Worm (Caenorhabditis elegans) whole organism, L1 larva: Measurements from ENCODE around the gene nlp-61.

Experiments used
- ceh-82 ChIP-seq, 3 experiments: fragments of 150-350 bp in 1 of 3; sonication (generic microtip) in 2 of 3; optimal IDR thresholded peaks; 2 replicates each; lab custom pipeline; 2014 to 2017; ENCODE audit warnings: missing biosample characterization in 3 of 3, missing genetic modification characterization in 3 of 3
- elt-3 ChIP-seq, 6 experiments: fragments of 150-350 bp in 1 of 6; sonication (generic microtip); optimal IDR thresholded peaks; 2 replicates each; lab custom pipeline; 2017 to 2018; ENCODE audit warnings: missing biosample characterization in 6 of 6, missing genetic modification characterization in 6 of 6, inconsistent platforms in 1 of 6
- fos-1 ChIP-seq: fragments of 150-350 bp; optimal IDR thresholded peaks from 2 replicates; lab custom pipeline; 2014; ENCODE audit warnings: missing biosample characterization, missing genetic modification characterization
- nhr-77 ChIP-seq: fragments of 150-350 bp; optimal IDR thresholded peaks from 2 replicates; lab custom pipeline; 2014; ENCODE audit warnings: missing biosample characterization, missing genetic modification characterization
- sptf-1 ChIP-seq: fragments of 150-350 bp; optimal IDR thresholded peaks from 2 replicates; lab custom pipeline; 2014; ENCODE audit warnings: missing biosample characterization, missing genetic modification characterization

DNA sequence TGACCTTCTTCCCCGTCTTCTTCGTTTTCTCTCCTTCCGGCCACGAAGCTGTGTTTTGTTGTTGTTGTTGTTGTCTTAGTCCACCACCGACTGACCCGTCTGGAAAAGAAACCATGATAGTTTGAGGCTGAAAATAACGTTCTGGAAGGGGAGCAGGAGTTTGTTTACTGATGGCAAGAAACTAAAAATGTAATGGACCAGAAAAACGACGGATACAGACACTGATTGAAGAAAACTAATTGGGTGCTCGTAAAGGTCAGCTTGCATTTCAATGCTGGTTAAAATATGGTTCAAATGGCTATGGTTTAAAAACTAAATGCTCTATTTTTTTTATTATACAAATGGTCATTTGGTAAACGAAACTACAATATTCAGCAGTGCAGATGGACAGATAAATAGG is 17.9 kb downstream of the nlp-61 start, which contains the start of gene F26A10.2:
- TF ChIP-seq elt-3 (tag; optimal IDR thresholded peaks at IDR 0.05; lab: Kevin White, UChicago) (no peak), fos-1 (no peak), sptf-1 (tag; lab: Kevin White, UChicago) (no peak), ceh-82 (tag; optimal IDR thresholded peaks at IDR 0.05; lab: Kevin White, UChicago) (no peak), nhr-77 (tag; lab: Kevin White, UChicago) (no peak)
